Worm (Caenorhabditis elegans) whole organism, late embryonic: ENCODE measurements around the gene srx-56.
"Not testable (repeated sequence)": the region's sequence is repeated elsewhere in the genome, so short reads cannot be mapped to it uniquely, and the experiment has no call there.

Source experiments
- C08G9.2 ChIP-seq: sonication (generic microtip); optimal IDR thresholded peaks from 2 replicates; lab custom pipeline; 2016; ENCODE audit warnings: mild to moderate bottlenecking, missing genetic modification characterization, moderate library complexity, missing compliant biosample characterization
- F13H6.1 ChIP-seq: sonication (generic microtip); optimal IDR thresholded peaks from 2 replicates; lab custom pipeline; 2016; ENCODE audit warnings: missing genetic modification characterization, missing compliant biosample characterization
- K09A11.1 ChIP-seq: sonication (generic microtip); optimal IDR thresholded peaks from 2 replicates; lab custom pipeline; 2017; ENCODE audit warnings: antibody characterized with exemption, mild to moderate bottlenecking, missing genetic modification characterization, missing compliant biosample characterization; ENCODE audit not compliant: insufficient read depth
- T23F11.4 ChIP-seq: fragments of 200-800 bp; sonication (Bioruptor generic); optimal IDR thresholded peaks from 2 replicates; lab custom pipeline; 2018; ENCODE audit warnings: mild to moderate bottlenecking, missing genetic modification characterization, missing compliant biosample characterization
- Y22D7AL.16 ChIP-seq: sonication (generic microtip); optimal IDR thresholded peaks from 2 replicates; lab custom pipeline; 2016; ENCODE audit warnings: missing genetic modification characterization, missing compliant biosample characterization
- ama-1 ChIP-seq: fragments of 150-350 bp; optimal IDR thresholded peaks from 2 replicates; lab custom pipeline; 2014
- ceh-14 ChIP-seq: sonication (generic microtip); optimal IDR thresholded peaks from 2 replicates; lab custom pipeline; 2016; ENCODE audit warnings: missing genotype, missing genetic modification characterization, missing compliant biosample characterization
- ceh-18 ChIP-seq: sonication (generic microtip); optimal IDR thresholded peaks from 2 replicates; lab custom pipeline; 2016; ENCODE audit warnings: missing genetic modification characterization, missing compliant biosample characterization
- ceh-19 ChIP-seq: fragments of 200-800 bp; sonication (Bioruptor generic); optimal IDR thresholded peaks from 2 replicates; lab custom pipeline; 2018; ENCODE audit warnings: mild to moderate bottlenecking, missing genetic modification characterization, missing compliant biosample characterization
- ceh-2 ChIP-seq: sonication (generic microtip); optimal IDR thresholded peaks from 2 replicates; lab custom pipeline; 2016; ENCODE audit warnings: missing genotype, missing genetic modification characterization, missing compliant biosample characterization
- ceh-22 ChIP-seq: sonication (generic microtip); optimal IDR thresholded peaks from 2 replicates; lab custom pipeline; 2017; ENCODE audit warnings: missing biosample characterization, missing genetic modification characterization
- ceh-24 ChIP-seq: sonication (generic microtip); optimal IDR thresholded peaks from 2 replicates; lab custom pipeline; 2016; ENCODE audit warnings: mild to moderate bottlenecking, missing genetic modification characterization, missing compliant biosample characterization
- ceh-30 ChIP-seq: fragments of 150-350 bp; optimal IDR thresholded peaks from 2 replicates; lab custom pipeline; 2014; ENCODE audit warnings: missing biosample characterization, missing genetic modification characterization
- ceh-45 ChIP-seq: fragments of 200-800 bp; sonication (Bioruptor generic); IDR thresholded peaks from 2 replicates; pipeline ENCODE4 v1.3.6; 2022; ENCODE audit warnings: missing genetic modification reagents, missing genetic modification characterization, missing compliant biosample characterization
- che-1 ChIP-seq: sonication (generic microtip); optimal IDR thresholded peaks from 2 replicates; lab custom pipeline; 2016; ENCODE audit warnings: mild to moderate bottlenecking, missing genetic modification characterization, missing compliant biosample characterization
- dmd-4 ChIP-seq: sonication (generic microtip); optimal IDR thresholded peaks from 2 replicates; lab custom pipeline; 2016; ENCODE audit warnings: borderline replicate concordance, missing genetic modification characterization, missing compliant biosample characterization
- elt-4 ChIP-seq: sonication (generic microtip); optimal IDR thresholded peaks from 2 replicates; lab custom pipeline; 2016; ENCODE audit warnings: missing genetic modification characterization, missing compliant biosample characterization
- eyg-1 ChIP-seq: sonication (generic microtip); optimal IDR thresholded peaks from 2 replicates; lab custom pipeline; 2016; ENCODE audit warnings: missing genotype, missing genetic modification characterization, missing compliant biosample characterization
- fax-1 ChIP-seq: sonication (generic microtip); optimal IDR thresholded peaks from 2 replicates; lab custom pipeline; 2016; ENCODE audit warnings: missing genotype, missing genetic modification characterization, missing compliant biosample characterization
- hlh-13 ChIP-seq: fragments of 200-800 bp; sonication (Bioruptor generic); optimal IDR thresholded peaks from 2 replicates; lab custom pipeline; 2018; ENCODE audit warnings: mild to moderate bottlenecking, missing genetic modification characterization, missing compliant biosample characterization
- hlh-30 ChIP-seq: sonication (generic microtip); optimal IDR thresholded peaks from 2 replicates; lab custom pipeline; 2017; ENCODE audit warnings: antibody characterized with exemption, missing genetic modification characterization, missing compliant biosample characterization; ENCODE audit not compliant: insufficient read depth
- hlh-8 ChIP-seq: sonication (generic microtip); optimal IDR thresholded peaks from 2 replicates; lab custom pipeline; 2016; ENCODE audit warnings: missing genotype, missing genetic modification characterization, missing compliant biosample characterization
- lin-11 ChIP-seq: fragments of 200-800 bp; sonication (Bioruptor generic); optimal IDR thresholded peaks from 2 replicates; lab custom pipeline; 2018; ENCODE audit warnings: mild to moderate bottlenecking, missing genetic modification characterization, missing compliant biosample characterization
- mec-3 ChIP-seq: sonication (generic microtip); optimal IDR thresholded peaks from 2 replicates; lab custom pipeline; 2016; ENCODE audit warnings: borderline replicate concordance, missing genetic modification characterization, missing compliant biosample characterization
- nhr-11 ChIP-seq: fragments of 150-350 bp; optimal IDR thresholded peaks from 2 replicates; lab custom pipeline; 2014; ENCODE audit warnings: missing biosample characterization, missing genetic modification characterization
- npax-4 ChIP-seq: sonication (generic microtip); optimal IDR thresholded peaks from 2 replicates; lab custom pipeline; 2016; ENCODE audit warnings: missing genetic modification characterization, missing compliant biosample characterization
- pha-4 ChIP-seq: fragments of 150-350 bp; optimal IDR thresholded peaks from 2 replicates; lab custom pipeline; 2018; ENCODE audit warnings: missing biosample characterization, missing genetic modification reagents, missing genetic modification characterization
- pros-1 ChIP-seq: fragments of 150-350 bp; optimal IDR thresholded peaks from 2 replicates; lab custom pipeline; 2014; ENCODE audit warnings: missing biosample characterization, missing genetic modification reagents, missing genetic modification characterization
- rnt-1 ChIP-seq: sonication (generic microtip); optimal IDR thresholded peaks from 2 replicates; lab custom pipeline; 2016; ENCODE audit warnings: missing genetic modification characterization, missing compliant biosample characterization
- syd-9 ChIP-seq: sonication (generic microtip); optimal IDR thresholded peaks from 2 replicates; lab custom pipeline; 2016; ENCODE audit warnings: mild to moderate bottlenecking, missing genetic modification characterization, moderate library complexity, missing compliant biosample characterization
- tbx-7 ChIP-seq: sonication (generic microtip); optimal IDR thresholded peaks from 2 replicates; lab custom pipeline; 2016; ENCODE audit warnings: missing genotype, missing genetic modification characterization, missing compliant biosample characterization
- ttx-3 ChIP-seq: sonication (generic microtip); optimal IDR thresholded peaks from 2 replicates; lab custom pipeline; 2016; ENCODE audit warnings: missing genetic modification reagents, missing genetic modification characterization, missing compliant biosample characterization
- unc-55 ChIP-seq: sonication (generic microtip); optimal IDR thresholded peaks from 2 replicates; lab custom pipeline; 2017; ENCODE audit warnings: missing biosample characterization, missing genetic modification reagents, missing genetic modification characterization
- ztf-16 ChIP-seq: sonication (generic microtip); optimal IDR thresholded peaks from 2 replicates; lab custom pipeline; 2017; ENCODE audit warnings: missing genetic modification characterization, missing compliant biosample characterization

srx-56 gene

ce11 chrV:7332253-7332652 is 41.9 kb upstream of the srx-56 start, which contains the start of gene F10G2.1:
TSS of gene F10G2.1 (plus strand) at chrV:7332553.
- TF ChIP-seq pros-1 (tag; lab: Kevin White, UChicago) (no peak), K09A11.1 (no peak), ztf-16 (no peak), ttx-3 (no peak), dmd-4 (no peak), unc-55 (GFP tag; lab: Kevin White, UChicago) (no peak), hlh-8 (tag; lab: Kevin White, UChicago) (no peak)
- TF ChIP-seq, all 69 proteins: peak for 0

- not testable (repeated sequence) for TF ChIP-seq elt-4 (tag; lab: Kevin White, UChicago); hlh-30 (tag; lab: Kevin White, UChicago); fax-1
Observed at ce11 chrV:7337218-7337617, 37.0 kb upstream of the srx-56 start, which contains the start of gene F10G2.7. TSS of gene F10G2.7 (minus strand) at chrV:7337318.

- TF ChIP-seq elt-4 (tag; lab: Kevin White, UChicago) (no peak), C08G9.2 (tag; lab: Kevin White, UChicago) (no peak), che-1 (tag; lab: Kevin White, UChicago) (no peak), ceh-30 (no peak), ceh-19 (no peak), ceh-2 (tag; lab: Kevin White, UChicago) (no peak), hlh-13 (GFP tag; lab: Kevin White, UChicago) (no peak), lin-11 (tag; lab: Kevin White, UChicago) (no peak), hlh-8 (tag; lab: Kevin White, UChicago) (no peak), ceh-22 (tag; lab: Kevin White, UChicago) (no peak), npax-4 (tag; lab: Kevin White, UChicago) (no peak)
Observed at ce11 chrV:7339831-7340230, 34.4 kb upstream of the srx-56 start, which contains the start of gene srh-187. TSS of gene srh-187 (minus strand) at chrV:7339931.

ce11 chrV:7341942-7342341 is 32.2 kb upstream of the srx-56 start, which contains the start of the genes nhr-263 and nhr-148:
TSS of gene nhr-263 (minus strand) at chrV:7342042.
TSS of gene nhr-148 (plus strand) at chrV:7342156.
- TF ChIP-seq hlh-13 (GFP tag; lab: Kevin White, UChicago) (no peak), ztf-16 (no peak), rnt-1 (no peak), nhr-11 (tag; lab: Kevin White, UChicago) (no peak), Y22D7AL.16 (tag; lab: Kevin White, UChicago) (no peak), tbx-7 (tag; lab: Kevin White, UChicago) (no peak), F13H6.1 (tag; lab: Kevin White, UChicago) (no peak)
- TF ChIP-seq, all 69 proteins: peak for 0

- TF ChIP-seq ceh-14 (tag; lab: Kevin White, UChicago) (no peak), ama-1 (no peak), ceh-45 (GFP tag; lab: Robert Waterston, UW) (no peak), pros-1 (tag; lab: Kevin White, UChicago) (no peak), ceh-30 (no peak), ceh-24 (tag; lab: Kevin White, UChicago) (no peak), T23F11.4 (GFP tag; lab: Kevin White, UChicago) (no peak), tbx-7 (tag; lab: Kevin White, UChicago) (no peak), pha-4 (tag; lab: Kevin White, UChicago) (no peak), rnt-1 (no peak), eyg-1 (tag; lab: Kevin White, UChicago) (no peak), syd-9 (tag; lab: Kevin White, UChicago) (no peak), mec-3 (tag; lab: Kevin White, UChicago) (no peak), hlh-8 (tag; lab: Kevin White, UChicago) (no peak), npax-4 (tag; lab: Kevin White, UChicago) (no peak), hlh-13 (GFP tag; lab: Kevin White, UChicago) (no peak), Y22D7AL.16 (tag; lab: Kevin White, UChicago) (no peak), ceh-18 (tag; lab: Kevin White, UChicago) (no peak)
Observed at ce11 chrV:7343522-7343921, 30.7 kb upstream of the srx-56 start, which contains the start of gene srh-244. TSS of gene srh-244 (plus strand) at chrV:7343822.
